Worm (Caenorhabditis elegans) whole organism, mixed stage, embryonic: Measurements from ENCODE around the gene F22B5.6.
A peak's percentile ranks its signal among the peaks of the same experiment; 100 is the strongest.

Experiments used
- M03D4.4 ChIP-seq: sonication (generic microtip); optimal IDR thresholded peaks from 2 replicates; lab custom pipeline; 2017; ENCODE audit warnings: mild to moderate bottlenecking, missing genetic modification characterization, missing compliant biosample characterization
- bed-3 ChIP-seq: fragments of 200-800 bp; sonication (Bioruptor generic); optimal IDR thresholded peaks from 3 replicates; lab custom pipeline; 2018; ENCODE audit warnings: mild to moderate bottlenecking, missing genetic modification characterization, moderate library complexity, missing compliant biosample characterization
- blmp-1 ChIP-seq: fragments of 150-350 bp; optimal IDR thresholded peaks from 2 replicates; lab custom pipeline; 2014; ENCODE audit warnings: missing biosample characterization, missing genetic modification characterization
- ceh-39 ChIP-seq: fragments of 150-350 bp; optimal IDR thresholded peaks from 2 replicates; lab custom pipeline; 2014; ENCODE audit warnings: missing biosample characterization, missing genetic modification characterization
- ceh-43 ChIP-seq: fragments of 200-800 bp; sonication (Bioruptor generic); optimal IDR thresholded peaks from 2 replicates; lab custom pipeline; 2018; ENCODE audit warnings: mild to moderate bottlenecking, missing genetic modification characterization, moderate library complexity, missing compliant biosample characterization
- ceh-83 ChIP-seq: fragments of 200-800 bp; sonication (Bioruptor generic); optimal IDR thresholded peaks from 2 replicates; lab custom pipeline; 2018; ENCODE audit warnings: mild to moderate bottlenecking, missing genetic modification characterization, missing compliant biosample characterization
- ces-1 ChIP-seq: fragments of 150-350 bp; optimal IDR thresholded peaks from 2 replicates; lab custom pipeline; 2014; ENCODE audit warnings: missing biosample characterization, missing genetic modification reagents, missing genetic modification characterization
- cnd-1 ChIP-seq: fragments of 200-800 bp; sonication (Bioruptor generic); optimal IDR thresholded peaks from 2 replicates; lab custom pipeline; 2018; ENCODE audit warnings: mild to moderate bottlenecking, missing genetic modification characterization, missing compliant biosample characterization
- drap-1 ChIP-seq: fragments of 200-800 bp; sonication (Bioruptor generic); optimal IDR thresholded peaks from 3 replicates; lab custom pipeline; 2018; ENCODE audit warnings: mild to moderate bottlenecking, missing genetic modification characterization, missing compliant biosample characterization
- elt-1 ChIP-seq: sonication (generic microtip); optimal IDR thresholded peaks from 2 replicates; lab custom pipeline; 2017; ENCODE audit warnings: missing genetic modification characterization, mild to moderate bottlenecking, missing compliant biosample characterization, antibody characterized with exemption, moderate library complexity, borderline replicate concordance; ENCODE audit not compliant: insufficient read depth
- flh-1 ChIP-seq: fragments of 200-800 bp; sonication (Bioruptor generic); optimal IDR thresholded peaks from 2 replicates; lab custom pipeline; 2018; ENCODE audit warnings: mild to moderate bottlenecking, missing genetic modification characterization, moderate library complexity, missing compliant biosample characterization
- hlh-1 ChIP-seq: fragments of 150-350 bp; optimal IDR thresholded peaks from 2 replicates; lab custom pipeline; 2014; ENCODE audit warnings: missing biosample characterization, missing genetic modification reagents, missing genetic modification characterization
- lin-32 ChIP-seq: fragments of 200-800 bp; sonication (Bioruptor generic); optimal IDR thresholded peaks from 2 replicates; lab custom pipeline; 2018; ENCODE audit warnings: mild to moderate bottlenecking, missing genetic modification characterization, missing compliant biosample characterization
- lsy-2 ChIP-seq: fragments of 150-350 bp; optimal IDR thresholded peaks from 2 replicates; lab custom pipeline; 2014; ENCODE audit warnings: missing biosample characterization, missing genetic modification characterization
- mab-5 ChIP-seq: fragments of 150-350 bp; optimal IDR thresholded peaks from 2 replicates; lab custom pipeline; 2014; ENCODE audit warnings: missing biosample characterization, missing genetic modification characterization
- mep-1 ChIP-seq: fragments of 150-350 bp; optimal IDR thresholded peaks from 2 replicates; lab custom pipeline; 2017; ENCODE audit warnings: missing biosample characterization, missing genetic modification reagents, missing genetic modification characterization, inconsistent platforms
- mls-2 ChIP-seq: sonication (generic microtip); optimal IDR thresholded peaks from 2 replicates; lab custom pipeline; 2016; ENCODE audit warnings: mild to moderate bottlenecking, missing genetic modification characterization, moderate library complexity, missing compliant biosample characterization
- nhr-12 ChIP-seq: fragments of 150-350 bp; optimal IDR thresholded peaks from 2 replicates; lab custom pipeline; 2014; ENCODE audit warnings: missing biosample characterization, missing genetic modification characterization
- nhr-2 ChIP-seq: fragments of 150-350 bp; optimal IDR thresholded peaks from 2 replicates; lab custom pipeline; 2014; ENCODE audit warnings: missing biosample characterization, missing genetic modification characterization
- nhr-237 ChIP-seq: fragments of 150-350 bp; optimal IDR thresholded peaks from 2 replicates; lab custom pipeline; 2014; ENCODE audit warnings: missing biosample characterization, missing genetic modification characterization
- nhr-76 ChIP-seq: sonication (generic microtip); optimal IDR thresholded peaks from 2 replicates; lab custom pipeline; 2017; ENCODE audit warnings: missing biosample characterization, missing genetic modification characterization
- pha-4 ChIP-seq: fragments of 150-350 bp; optimal IDR thresholded peaks from 2 replicates; lab custom pipeline; 2018; ENCODE audit warnings: missing biosample characterization, missing genetic modification reagents, missing genetic modification characterization
- sem-2 ChIP-seq: fragments of 200-800 bp; sonication (Bioruptor generic); optimal IDR thresholded peaks from 2 replicates; lab custom pipeline; 2018; ENCODE audit warnings: mild to moderate bottlenecking, missing genetic modification characterization, missing compliant biosample characterization
- snpc-4 ChIP-seq: fragments of 150-350 bp; optimal IDR thresholded peaks from 2 replicates; lab custom pipeline; 2014; ENCODE audit warnings: missing biosample characterization, missing genetic modification characterization
- sptf-1 ChIP-seq: sonication (generic microtip); optimal IDR thresholded peaks from 2 replicates; lab custom pipeline; 2017; ENCODE audit warnings: mild to moderate bottlenecking, missing genetic modification characterization, moderate library complexity, missing compliant biosample characterization
- unc-120 ChIP-seq: sonication (generic microtip); optimal IDR thresholded peaks from 2 replicates; lab custom pipeline; 2017; ENCODE audit warnings: missing genetic modification characterization, missing compliant biosample characterization; ENCODE audit not compliant: poor library complexity, severe bottlenecking
- unc-39 ChIP-seq: fragments of 150-350 bp; optimal IDR thresholded peaks from 2 replicates; lab custom pipeline; 2014; ENCODE audit warnings: missing biosample characterization, missing genetic modification characterization
- unc-62 ChIP-seq: fragments of 150-350 bp; optimal IDR thresholded peaks from 2 replicates; lab custom pipeline; 2014; ENCODE audit warnings: missing biosample characterization, missing genetic modification reagents, missing genetic modification characterization
- zip-8 ChIP-seq: fragments of 150-350 bp; optimal IDR thresholded peaks from 2 replicates; lab custom pipeline; 2014; ENCODE audit warnings: missing biosample characterization, missing genetic modification characterization

F22B5.6 gene

DNA sequence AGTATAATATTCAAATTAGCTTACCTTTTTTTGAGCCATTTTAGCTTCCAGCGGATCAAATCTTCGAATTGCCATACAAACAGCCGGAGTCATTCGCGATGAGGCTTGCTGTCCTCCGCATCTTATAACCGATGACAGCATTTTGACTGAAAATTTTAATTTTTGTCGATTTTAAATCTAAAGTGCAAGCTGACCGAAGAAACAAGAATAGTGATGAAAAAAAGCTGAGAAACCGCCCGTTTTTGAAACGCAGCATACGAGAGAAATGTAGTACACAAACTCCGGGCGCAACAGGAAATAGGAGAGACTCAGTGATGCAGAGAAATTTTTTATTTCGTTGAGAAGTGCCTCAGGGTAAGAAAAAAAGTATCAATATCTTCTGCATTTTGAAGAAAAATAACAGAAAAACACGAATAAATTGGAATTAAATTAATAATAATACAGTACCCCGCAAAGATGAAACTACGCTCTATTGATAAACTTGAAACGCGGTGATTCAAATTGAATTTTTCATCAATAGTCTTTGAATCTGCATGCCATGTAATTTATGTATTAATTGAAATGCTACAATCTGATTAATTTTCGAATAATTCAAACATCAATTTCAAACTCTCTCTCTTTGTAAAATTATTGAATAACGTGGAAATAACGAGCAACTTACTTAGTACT, 27.3 kb upstream of the F22B5.6 start:
- TF ChIP-seq ceh-43 (GFP tag; lab: Kevin White, UChicago) (no peak), lsy-2 (peak; percentile 82), ces-1 (GFP tag; lab: Kevin White, UChicago) (peak; percentile 44)

DNA sequence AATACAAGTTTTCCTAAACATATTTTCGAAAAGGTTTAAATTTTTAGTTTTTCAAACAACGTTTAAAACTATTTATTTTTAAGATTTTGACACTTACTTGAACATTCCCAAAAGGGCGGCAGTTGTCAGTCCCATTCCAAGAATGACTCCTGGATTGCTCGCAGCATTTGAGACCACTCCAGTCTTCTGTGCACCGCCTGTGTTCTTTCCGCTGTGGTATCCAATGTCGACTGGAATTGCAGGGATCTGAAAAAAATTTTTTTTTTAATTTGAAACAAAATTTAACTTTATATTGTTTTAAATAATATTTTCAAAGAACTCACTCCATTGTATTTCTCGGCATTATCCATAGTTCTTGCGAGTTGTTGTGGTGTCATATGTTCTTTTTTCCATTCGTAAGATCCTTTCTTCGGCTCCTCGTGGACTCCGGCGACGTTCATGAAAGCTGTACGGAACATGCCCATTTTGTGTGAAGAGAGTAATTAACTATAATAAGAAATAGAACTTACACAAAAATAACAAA, 25.8 kb upstream of the F22B5.6 start, which contains the start of gene M05D6.5:
Gene M05D6.5 (minus strand): TSS at position 473 of the 523 bp plus-strand sequence.
- TF ChIP-seq mls-2 (tag; lab: Kevin White, UChicago) (no peak), nhr-12 (tag; lab: Kevin White, UChicago) (no peak), bed-3 (GFP tag; lab: Kevin White, UChicago) (no peak), flh-1 (GFP tag; lab: Kevin White, UChicago) (no peak), unc-39 (tag; lab: Kevin White, UChicago) (no peak), sem-2 (no peak), ces-1 (GFP tag; lab: Kevin White, UChicago) (no peak), drap-1 (GFP tag; lab: Kevin White, UChicago) (no peak), snpc-4 (no peak), mep-1 (tag; lab: Kevin White, UChicago) (no peak), ceh-83 (GFP tag; lab: Kevin White, UChicago) (no peak), ceh-39 (no peak), zip-8 (no peak), elt-1 (tag; lab: Kevin White, UChicago) (no peak), nhr-76 (no peak)
- TF ChIP-seq, all 35 proteins: peak for 0

DNA sequence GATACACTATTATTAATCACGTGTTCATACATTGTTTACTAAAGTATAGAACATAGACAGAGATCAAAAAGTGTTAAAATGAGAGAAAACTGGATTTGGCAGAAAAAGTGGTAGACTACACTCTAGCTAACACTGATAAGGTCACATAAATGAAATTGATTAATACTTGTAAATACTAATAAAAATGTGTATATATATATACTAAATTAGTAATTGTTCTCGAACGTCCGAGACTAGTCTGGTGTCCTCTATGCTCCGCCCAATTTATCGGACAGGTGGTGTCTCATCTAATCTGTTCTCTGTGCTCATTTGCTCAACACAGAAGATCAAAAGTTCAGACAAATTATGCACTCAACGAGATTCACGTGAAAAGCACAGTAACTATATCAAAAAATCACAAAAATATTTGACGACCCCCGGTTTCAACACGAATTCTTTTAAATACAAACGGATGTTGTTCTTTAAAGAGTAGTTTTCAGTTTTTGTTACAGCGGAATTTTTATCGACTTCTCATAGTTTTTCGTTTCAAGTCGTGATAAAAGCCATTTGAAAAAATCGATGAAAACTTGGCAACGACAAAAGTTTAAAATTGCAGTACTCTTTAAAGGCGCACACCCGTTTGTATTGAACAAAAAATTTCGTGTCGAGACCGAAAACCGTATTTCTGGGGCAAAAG, 25.2 kb upstream of the F22B5.6 start:
- no peak for TF ChIP-seq lin-32 (GFP tag; lab: Kevin White, UChicago)
- TF ChIP-seq unc-62 (GFP tag; lab: Kevin White, UChicago), result peak; percentile 70
- peak; percentile 84 for TF ChIP-seq hlh-1
- peak; percentile 62 for TF ChIP-seq unc-120
- no peak for TF ChIP-seq bed-3 (GFP tag; lab: Kevin White, UChicago)
- peak; percentile 58 for TF ChIP-seq nhr-2 (tag; lab: Kevin White, UChicago)
- peak; percentile 34 for TF ChIP-seq ceh-39
- peak; percentile 44 for TF ChIP-seq mab-5 (tag; lab: Kevin White, UChicago)
- no peak for TF ChIP-seq mls-2 (tag; lab: Kevin White, UChicago)
- TF ChIP-seq pha-4, result peak; percentile 10

DNA sequence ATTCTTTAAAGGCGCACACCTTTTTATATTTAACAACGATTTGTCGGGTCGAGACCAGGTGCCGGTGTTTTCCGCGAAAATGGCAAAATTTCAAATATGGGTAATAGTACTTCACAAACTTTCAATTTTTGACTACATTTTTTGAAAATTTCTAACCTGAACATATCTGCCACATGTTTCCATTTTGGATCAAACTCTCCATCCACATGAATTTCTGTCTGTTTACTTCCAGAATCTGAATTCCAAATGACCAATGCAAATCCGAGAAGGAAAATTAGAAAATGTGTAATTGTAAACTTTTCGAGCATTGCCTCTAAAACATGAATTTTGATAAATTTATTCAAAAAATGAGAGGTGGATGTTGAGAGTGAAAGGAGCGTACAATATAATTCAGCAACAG, 24.2 kb upstream of the F22B5.6 start, which contains the start of gene lact-4:
Gene lact-4 (minus strand): TSS at position 313 of the 400 bp plus-strand sequence.
- TF ChIP-seq blmp-1 (no peak), sem-2 (no peak), unc-62 (GFP tag; lab: Kevin White, UChicago) (no peak), cnd-1 (tag; lab: Kevin White, UChicago) (no peak), sptf-1 (tag; lab: Kevin White, UChicago) (no peak), bed-3 (GFP tag; lab: Kevin White, UChicago) (no peak)

DNA sequence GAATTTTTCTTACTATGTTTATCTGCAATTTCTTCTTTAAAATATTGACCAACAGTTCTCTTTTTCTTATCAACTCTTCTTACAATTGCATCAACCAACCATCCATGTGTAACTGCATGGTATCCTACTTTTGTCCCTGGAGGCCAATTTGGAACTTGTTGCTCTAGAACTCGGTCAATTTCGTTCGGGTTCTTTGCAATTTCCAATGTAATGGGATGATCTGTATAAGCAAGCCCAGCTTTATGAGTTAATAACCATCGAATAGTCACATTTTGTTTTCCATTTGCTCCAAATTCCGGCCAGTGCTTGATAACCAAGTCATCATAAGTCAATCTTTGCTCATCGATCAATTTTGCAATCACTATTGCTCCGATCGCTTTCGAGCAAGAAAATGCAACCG, 23.3 kb upstream of the F22B5.6 start:
- TF ChIP-seq M03D4.4 (tag; lab: Kevin White, UChicago) (no peak), nhr-237 (tag; lab: Kevin White, UChicago) (no peak)
